Fruit fly (Drosophila melanogaster) whole organism: ENCODE measurements around the gene CG7058.

Experiments used
- CG8478 ChIP-seq: fragments of >200 bp; optimal IDR thresholded peaks from 2 replicates; lab custom pipeline; 2018; ENCODE audit warnings: inconsistent platforms
- Dll ChIP-seq: fragments of >200 bp; optimal IDR thresholded peaks from 2 replicates; lab custom pipeline; 2017
- EcR ChIP-seq, 2 experiments: fragments of >200 bp; optimal IDR thresholded peaks; 2 replicates each; lab custom pipeline; 2017; ENCODE audit warnings: missing biosample characterization in 2 of 2, missing genetic modification characterization in 2 of 2, missing genetic modification reagents in 2 of 2
- pan ChIP-seq: fragments of >200 bp; optimal IDR thresholded peaks from 2 replicates; lab custom pipeline; 2017
- psq ChIP-seq: fragments of >200 bp; optimal IDR thresholded peaks from 2 replicates; lab custom pipeline; 2017
- usp ChIP-seq: fragments of >200 bp; optimal IDR thresholded peaks from 2 replicates; lab custom pipeline; 2017; ENCODE audit warnings: missing biosample characterization, missing genetic modification characterization, mixed read lengths

CG7058 gene

DNA sequence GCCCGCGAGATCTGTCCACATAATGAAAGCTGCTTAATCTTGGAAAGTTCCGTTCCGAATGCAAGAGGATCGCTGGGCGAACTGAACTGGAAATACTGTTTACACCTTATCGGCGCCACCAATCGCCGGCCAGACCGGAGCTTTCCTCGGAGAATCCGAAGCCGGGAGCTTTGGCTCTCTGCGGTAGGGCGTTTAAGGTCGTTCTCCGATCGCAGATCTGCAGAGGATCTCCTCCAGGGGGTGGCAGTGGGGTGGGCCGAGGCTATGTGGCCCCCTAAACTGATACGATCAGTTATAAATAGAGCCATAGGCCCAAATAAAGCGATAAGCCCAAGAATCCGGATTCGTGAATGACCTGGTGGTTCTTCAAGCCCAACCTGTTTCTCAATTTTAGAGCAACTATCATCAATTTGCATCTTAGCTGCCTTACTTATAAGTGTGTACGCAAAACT is 50.9 kb downstream of the CG7058 start, which contains the start of gene CG7322:
TSS of gene CG7322 (minus strand) at position 402 of the 452 bp plus-strand sequence.
- no peak for TF ChIP-seq CG8478 (lab: Kevin White, UChicago)
- TF ChIP-seq psq = no peak
- no peak for TF ChIP-seq pan (lab: Kevin White, UChicago)
- no peak for TF ChIP-seq usp (GFP tag; lab: Kevin White, UChicago)
- no peak for TF ChIP-seq Dll (lab: Kevin White, UChicago)
- no peak for TF ChIP-seq EcR (GFP tag; optimal IDR thresholded peaks at IDR 0.05; lab: Kevin White, UChicago)

DNA sequence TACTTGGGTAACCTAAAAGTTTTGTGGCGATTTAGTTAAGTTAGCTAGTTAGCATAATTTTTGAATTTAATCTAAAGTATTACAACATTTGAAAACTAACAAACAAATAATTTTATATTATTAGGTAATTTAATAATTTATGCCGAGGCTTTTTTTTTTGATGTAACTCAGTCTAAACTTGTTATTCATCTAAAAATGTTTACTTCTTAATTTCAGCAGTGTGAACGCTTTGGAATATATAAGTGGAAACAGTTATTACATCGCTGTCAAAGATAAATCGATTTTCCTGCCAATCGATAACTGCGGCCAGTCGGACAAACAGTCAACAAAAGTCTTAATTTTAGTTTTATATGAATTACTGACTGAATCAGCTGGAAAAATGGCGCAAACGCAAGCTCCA is 51.4 kb downstream of the CG7058 start, which contains the start of gene Usp39:
TSS of gene Usp39 (plus strand) at position 288 of the 400 bp plus-strand sequence.
- TF ChIP-seq pan (lab: Kevin White, UChicago) (no peak), Dll (lab: Kevin White, UChicago) (no peak), CG8478 (lab: Kevin White, UChicago) (no peak), EcR (GFP tag; optimal IDR thresholded peaks at IDR 0.05; lab: Kevin White, UChicago) (no peak)

DNA sequence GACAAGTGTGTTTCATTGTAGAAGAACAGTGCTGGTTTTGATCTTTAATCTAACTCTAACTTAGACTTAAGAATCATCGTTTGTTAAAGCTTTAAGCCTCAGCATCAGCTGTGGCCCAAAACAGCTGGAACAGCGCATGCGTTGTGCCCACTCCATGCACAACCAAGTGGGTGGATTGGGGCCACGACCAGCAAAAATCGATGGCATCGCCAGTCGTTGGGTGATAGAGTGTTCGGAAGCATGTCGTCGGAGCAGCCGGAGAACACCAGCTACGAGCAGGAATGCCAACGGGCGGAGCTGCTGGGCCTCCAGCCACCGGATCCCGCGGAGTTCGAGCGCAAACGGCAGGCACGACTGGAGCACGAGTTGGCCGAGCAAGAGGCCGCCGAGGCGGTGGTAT is 53.6 kb downstream of the CG7058 start, which contains the start of gene CG32544:
TSS of gene CG32544 (plus strand) at position 211 of the 400 bp plus-strand sequence.
- TF ChIP-seq Dll (lab: Kevin White, UChicago) (no peak), usp (GFP tag; lab: Kevin White, UChicago) (no peak), pan (lab: Kevin White, UChicago) (no peak), psq (no peak), CG8478 (lab: Kevin White, UChicago) (no peak), EcR (GFP tag; optimal IDR thresholded peaks at IDR 0.05; lab: Kevin White, UChicago) (no peak)
